Worm (Caenorhabditis elegans): ENCODE measurements around the gene F43G6.8.

DNA sequence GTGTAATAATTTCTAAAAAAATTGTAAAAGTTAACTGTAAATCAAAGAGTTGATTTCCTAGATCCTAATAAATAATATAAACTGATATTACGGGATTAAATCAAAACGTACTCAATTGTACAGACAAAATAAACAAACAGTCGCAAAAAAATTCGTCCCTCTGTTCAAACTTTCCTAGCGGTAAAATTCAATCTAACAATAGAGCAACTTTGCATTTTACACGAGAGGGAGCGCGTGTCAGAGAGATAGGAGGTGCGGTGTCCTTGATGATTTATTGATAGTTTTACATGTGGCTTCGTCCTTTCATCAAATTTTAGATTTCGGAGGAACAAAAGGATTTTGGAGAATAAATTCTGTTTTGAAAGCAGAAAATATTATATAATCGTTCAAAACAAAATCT, 16.7 kb upstream of the F43G6.8 start:
- TF ChIP-seq T22C8.4 (GFP tag; IDR thresholded peaks at IDR 0.05) (no peak), med-1 (GFP tag; optimal IDR thresholded peaks at IDR 0.05; ENCODE audit: insufficient read depth) (no peak)

Data from whole organism, midembryonic.